Fruit fly (Drosophila melanogaster): Measurements from ENCODE around the gene Alg1.
A peak's percentile ranks its signal among the peaks of the same experiment; 100 is the strongest.

Alg1 gene

DNA sequence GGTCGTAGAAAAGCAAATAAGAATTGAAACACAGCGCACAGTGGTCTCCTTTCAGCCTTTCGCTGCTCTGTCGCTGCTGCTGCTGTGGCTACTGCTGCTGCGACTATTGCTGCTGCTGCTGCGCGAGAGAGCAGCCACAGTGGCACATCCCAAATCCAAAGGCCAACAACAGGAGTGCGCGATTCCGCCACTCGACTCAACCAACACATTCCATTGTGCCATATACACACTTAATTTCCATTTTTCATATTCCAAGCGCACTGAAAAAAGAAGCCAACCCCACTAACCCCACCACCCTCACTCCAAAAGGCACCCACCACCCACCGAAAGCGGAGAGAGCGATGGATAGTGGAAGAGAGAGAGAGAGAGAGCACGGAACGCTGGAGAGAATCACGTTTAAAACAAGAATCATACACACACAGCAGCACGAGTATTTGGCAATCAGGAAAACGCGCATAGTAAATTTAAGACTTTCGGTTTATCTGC lies 34.8 kb downstream of the Alg1 start (continued):
- TF ChIP-seq sim (GFP tag; IDR thresholded peaks at IDR 0.05): no peak
- TF ChIP-seq Optix (GFP tag; IDR thresholded peaks at IDR 0.05): no peak
- no peak for TF ChIP-seq BEAF-32 (GFP tag; optimal IDR thresholded peaks at IDR 0.05)
- no peak for TF ChIP-seq gcm (GFP tag; optimal IDR thresholded peaks at IDR 0.05)
- TF ChIP-seq B-H1 (GFP tag; IDR thresholded peaks at IDR 0.05): no peak
- TF ChIP-seq CG10959 (GFP tag; IDR thresholded peaks at IDR 0.05): 0 out of 2 replicates have a peak, but pooled peaks have one; percentile 7
- TF ChIP-seq CG17829 (tag; optimal IDR thresholded peaks at IDR 0.05): no peak
- no peak for TF ChIP-seq HLHmδ (GFP tag; optimal IDR thresholded peaks at IDR 0.05)
- no peak for TF ChIP-seq seq (GFP tag; IDR thresholded peaks at IDR 0.05)
- TF ChIP-seq peb (GFP tag; IDR thresholded peaks at IDR 0.05): no peak
- no peak for TF ChIP-seq Dfd (GFP tag; optimal IDR thresholded peaks at IDR 0.05)
- peak; percentile 79 to 88 for TF ChIP-seq Trl (optimal IDR thresholded peaks at IDR 0.05)
- no peak for TF ChIP-seq Trl (GFP tag; optimal IDR thresholded peaks at IDR 0.05)
- no peak for TF ChIP-seq CG10321 (GFP tag; IDR thresholded peaks at IDR 0.05)
- TF ChIP-seq CG34376 (GFP tag; optimal IDR thresholded peaks at IDR 0.05): no peak
- TF ChIP-seq pzg (GFP tag; optimal IDR thresholded peaks at IDR 0.05): no peak
- no peak for TF ChIP-seq Max (GFP tag; optimal IDR thresholded peaks at IDR 0.05)
- no peak for TF ChIP-seq phol (tag; optimal IDR thresholded peaks at IDR 0.05)
- no peak for TF ChIP-seq Scr (GFP tag; IDR thresholded peaks at IDR 0.05; ENCODE audit: partially characterized antibody)
- peak; percentile 20; the same call in 1 of the 2 replicates for TF ChIP-seq Bgb (GFP tag; IDR thresholded peaks at IDR 0.05; ENCODE audit: partially characterized antibody)
- TF ChIP-seq en (GFP tag; optimal IDR thresholded peaks at IDR 0.05): no peak
- TF ChIP-seq crol (GFP tag; IDR thresholded peaks at IDR 0.05): peak; percentile 64
- TF ChIP-seq CG31224 (GFP tag; IDR thresholded peaks at IDR 0.05): no peak
- TF ChIP-seq cato (GFP tag; optimal IDR thresholded peaks at IDR 0.05; ENCODE audit: borderline replicate concordance): no peak
- no peak for TF ChIP-seq bsh (GFP tag; optimal IDR thresholded peaks at IDR 0.05)
- no peak for TF ChIP-seq D (optimal IDR thresholded peaks at IDR 0.05)
- no peak for TF ChIP-seq D (GFP tag; optimal IDR thresholded peaks at IDR 0.05)
- TF ChIP-seq sisA (GFP tag; IDR thresholded peaks at IDR 0.05): no peak
- TF ChIP-seq zfh2 (GFP tag; optimal IDR thresholded peaks at IDR 0.05): no peak
- TF ChIP-seq cad (GFP tag; optimal IDR thresholded peaks at IDR 0.05): no peak
- TF ChIP-seq lbe (GFP tag; optimal IDR thresholded peaks at IDR 0.05): no peak
- TF ChIP-seq CG2202 (tag; optimal IDR thresholded peaks at IDR 0.05): no peak
- peak; percentile 43 for TF ChIP-seq cwo (GFP tag; optimal IDR thresholded peaks at IDR 0.05)
- TF ChIP-seq CG2712 (tag; optimal IDR thresholded peaks at IDR 0.05): no peak
- no peak for TF ChIP-seq CG3847 (GFP tag; IDR thresholded peaks at IDR 0.05)
- no peak for TF ChIP-seq zen (tag; optimal IDR thresholded peaks at IDR 0.05)
- TF ChIP-seq ci (GFP tag; IDR thresholded peaks at IDR 0.05): no peak
- peak; percentile 24 for TF ChIP-seq Hmr (GFP tag; optimal IDR thresholded peaks at IDR 0.05)
- TF ChIP-seq CG8478 (optimal IDR thresholded peaks at IDR 0.05): no peak
- peak; percentile 64 for TF ChIP-seq pfk (GFP tag; optimal IDR thresholded peaks at IDR 0.05)
- no peak for TF ChIP-seq Ada2b (GFP tag; IDR thresholded peaks at IDR 0.05)
- TF ChIP-seq H15 (GFP tag; IDR thresholded peaks at IDR 0.05): no peak
- no peak for TF ChIP-seq CG31388 (GFP tag; optimal IDR thresholded peaks at IDR 0.05)
- TF ChIP-seq Dp (GFP tag; optimal IDR thresholded peaks at IDR 0.05): no peak
- no peak for TF ChIP-seq sob (GFP tag; IDR thresholded peaks at IDR 0.05)
- TF ChIP-seq yki (optimal IDR thresholded peaks at IDR 0.05): peak; percentile 22
- TF ChIP-seq NC2α (GFP tag; optimal IDR thresholded peaks at IDR 0.05): no peak
- TF ChIP-seq h (optimal IDR thresholded peaks at IDR 0.05): no peak
- no peak for TF ChIP-seq MESR4 (GFP tag; optimal IDR thresholded peaks at IDR 0.05)
- no peak for TF ChIP-seq odd (GFP tag; optimal IDR thresholded peaks at IDR 0.05)
- 0 out of 3 replicates have a peak, but pooled peaks have one; percentile 12 for TF ChIP-seq CG34422 (GFP tag; IDR thresholded peaks at IDR 0.05)
- TF ChIP-seq grau (tag; optimal IDR thresholded peaks at IDR 0.05): no peak
- TF ChIP-seq Atf-2 (GFP tag; optimal IDR thresholded peaks at IDR 0.05): no peak
